Worm (Caenorhabditis elegans) whole organism, L1 larva: ENCODE results near the gene K02E7.4.
"Not testable (repeated sequence)": the region's sequence is repeated elsewhere in the genome, so short reads cannot be mapped to it uniquely, and the experiment has no call there.

Source experiments
- ceh-63 ChIP-seq: fragments of 200-800 bp; sonication (Bioruptor generic); optimal IDR thresholded peaks from 2 replicates; lab custom pipeline; 2018; ENCODE audit warnings: mild to moderate bottlenecking, missing genetic modification characterization, missing compliant biosample characterization
- dpl-1 ChIP-seq, 3 experiments: fragments of 150-350 bp in 2 of 3; sonication (generic microtip) in 1 of 3; optimal IDR thresholded peaks; 2 replicates each; lab custom pipeline; 2014 to 2017; ENCODE audit warnings: missing biosample characterization in 3 of 3, missing genetic modification characterization in 3 of 3, missing genetic modification reagents in 3 of 3
- elt-2 ChIP-seq: sonication (generic microtip); optimal IDR thresholded peaks from 2 replicates; lab custom pipeline; 2016; ENCODE audit warnings: missing genetic modification characterization, mild to moderate bottlenecking, inconsistent platforms, missing compliant biosample characterization, missing genetic modification reagents
- grh-1 ChIP-seq: fragments of 200-800 bp; sonication (Bioruptor generic); IDR thresholded peaks from 2 replicates; pipeline ENCODE4 v1.3.6; 2022; ENCODE audit warnings: missing genetic modification reagents, missing genetic modification characterization, missing compliant biosample characterization
- lin-14 ChIP-seq: fragments of 200-800 bp; sonication (Bioruptor generic); optimal IDR thresholded peaks from 2 replicates; lab custom pipeline; 2018; ENCODE audit warnings: mild to moderate bottlenecking, missing genetic modification characterization, moderate library complexity, missing compliant biosample characterization
- nhr-237 ChIP-seq: fragments of 150-350 bp; optimal IDR thresholded peaks from 2 replicates; lab custom pipeline; 2014; ENCODE audit warnings: missing biosample characterization, missing genetic modification characterization
- snpc-4 ChIP-seq: fragments of 150-350 bp; optimal IDR thresholded peaks from 2 replicates; lab custom pipeline; 2014; ENCODE audit warnings: missing biosample characterization, missing genetic modification characterization
- unc-62 ChIP-seq: fragments of 150-350 bp; optimal IDR thresholded peaks from 2 replicates; lab custom pipeline; 2014; ENCODE audit warnings: missing biosample characterization, missing genetic modification reagents, missing genetic modification characterization
- ztf-4 ChIP-seq: fragments of 150-350 bp; optimal IDR thresholded peaks from 2 replicates; lab custom pipeline; 2014; ENCODE audit warnings: missing biosample characterization, missing genetic modification characterization

ce11 chrII:1043932-1044331, 28.3 kb upstream of the K02E7.4 start, which contains the start of gene fbxb-45:
- TF ChIP-seq ztf-4 (tag; lab: Kevin White, UChicago); unc-62 (GFP tag; lab: Kevin White, UChicago); dpl-1 (GFP tag; optimal IDR thresholded peaks at IDR 0.05; lab: Kevin White, UChicago); lin-14; grh-1 (GFP tag; lab: Robert Waterston, UW); ceh-63 (GFP tag; lab: Kevin White, UChicago); snpc-4 (tag; lab: Kevin White, UChicago); nhr-237; elt-2 (tag; lab: Kevin White, UChicago): not testable (repeated sequence)
